Fruit fly (Drosophila melanogaster): ENCODE measurements around the gene CG8861.

CG8861 gene

DNA sequence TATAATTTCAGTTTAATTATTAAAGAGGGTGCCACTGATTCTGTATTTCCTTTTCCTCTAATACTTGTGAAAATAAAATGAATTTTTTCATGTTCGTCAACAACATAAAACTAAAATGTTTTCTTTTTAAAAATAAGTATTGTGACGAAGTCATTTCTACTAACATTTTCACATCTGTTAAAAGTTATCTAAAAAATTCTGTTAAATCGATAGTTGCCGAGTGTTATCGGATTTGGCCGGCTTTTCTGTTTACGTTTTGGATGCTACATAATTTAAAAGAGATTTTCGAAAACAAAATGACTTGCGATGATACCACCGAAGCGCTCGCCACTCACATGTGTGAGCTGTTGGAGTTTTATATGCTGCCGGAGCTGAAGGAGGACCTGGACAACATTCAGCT lies 73.5 kb downstream of the CG8861 start, which contains the start of gene CG16734:
TSS of gene CG16734 (plus strand) at position 255 of the 400 bp plus-strand sequence.
- TF ChIP-seq CG8478 (optimal IDR thresholded peaks at IDR 0.05) (no peak), CTCF (optimal IDR thresholded peaks at IDR 0.05) (no peak)

- TF ChIP-seq CTCF (optimal IDR thresholded peaks at IDR 0.05): no peak
- no peak for TF ChIP-seq CG8478 (optimal IDR thresholded peaks at IDR 0.05)
These were observed 76.8 kb downstream of the CG8861 start, which contains the start of gene St2 for dm6 chr3R:9251543-9251942. Gene St2, plus strand, starts transcription at chr3R:9251843.

DNA sequence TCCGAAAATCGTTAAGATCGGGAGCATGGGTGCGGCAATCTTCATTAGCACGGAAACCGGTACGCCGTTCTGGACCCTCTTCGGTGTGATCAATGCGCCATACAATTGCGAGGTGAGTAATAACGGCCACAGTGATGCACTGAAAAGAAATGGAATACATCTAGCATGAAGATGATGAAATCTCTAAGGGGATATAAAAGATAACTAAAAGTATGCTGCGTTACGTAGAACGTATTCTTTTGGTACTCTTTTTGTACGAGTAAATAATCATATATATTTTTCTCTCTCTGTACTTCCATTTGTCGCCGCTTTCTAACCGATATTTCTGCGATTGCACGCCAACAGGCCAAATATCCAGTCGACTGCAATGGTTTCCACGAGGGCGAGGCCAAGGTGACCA lies 77.4 kb downstream of the CG8861 start:
- TF ChIP-seq CG8478 (optimal IDR thresholded peaks at IDR 0.05): no peak
- TF ChIP-seq CTCF (optimal IDR thresholded peaks at IDR 0.05): no peak

- TF ChIP-seq CTCF (optimal IDR thresholded peaks at IDR 0.05): no peak
- no peak for TF ChIP-seq CG8478 (optimal IDR thresholded peaks at IDR 0.05)
These were observed 78.6 kb downstream of the CG8861 start for dm6 chr3R:9249736-9250044.

DNA sequence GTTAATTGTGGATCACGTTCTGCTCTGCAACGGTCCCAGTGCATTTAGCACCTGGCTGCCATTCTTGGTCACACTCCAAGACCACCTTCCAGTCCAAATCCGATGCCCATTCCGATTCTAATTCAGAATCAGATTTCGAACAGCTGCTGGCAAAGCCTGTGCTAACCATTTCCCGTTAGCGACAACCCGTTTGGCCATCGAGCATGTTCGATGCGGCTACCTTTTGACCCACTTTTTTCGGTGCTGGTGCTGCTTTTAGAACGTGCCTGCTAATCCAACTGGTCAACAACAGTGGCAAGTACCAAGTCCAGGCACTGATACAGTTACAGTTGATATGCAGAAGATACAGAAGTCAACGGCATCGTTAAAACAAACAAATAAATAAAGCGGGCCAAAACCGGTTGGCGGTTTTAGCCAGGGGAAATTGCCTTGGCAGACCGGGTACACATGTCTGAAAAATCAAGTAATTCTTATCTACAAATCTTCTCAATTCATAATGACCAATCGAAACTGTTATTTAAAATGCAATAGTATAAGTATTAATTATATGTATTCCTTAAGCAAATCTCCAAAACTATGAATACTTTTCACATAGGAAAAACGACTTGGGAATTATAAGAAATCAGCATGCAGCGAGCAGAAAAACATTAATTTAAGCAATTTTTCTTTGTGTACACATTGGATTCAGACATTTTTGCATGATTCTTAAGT lies 79.1 kb downstream of the CG8861 start:
- TF ChIP-seq CG8478 (optimal IDR thresholded peaks at IDR 0.05) (no peak), CTCF (optimal IDR thresholded peaks at IDR 0.05) (no peak)

DNA sequence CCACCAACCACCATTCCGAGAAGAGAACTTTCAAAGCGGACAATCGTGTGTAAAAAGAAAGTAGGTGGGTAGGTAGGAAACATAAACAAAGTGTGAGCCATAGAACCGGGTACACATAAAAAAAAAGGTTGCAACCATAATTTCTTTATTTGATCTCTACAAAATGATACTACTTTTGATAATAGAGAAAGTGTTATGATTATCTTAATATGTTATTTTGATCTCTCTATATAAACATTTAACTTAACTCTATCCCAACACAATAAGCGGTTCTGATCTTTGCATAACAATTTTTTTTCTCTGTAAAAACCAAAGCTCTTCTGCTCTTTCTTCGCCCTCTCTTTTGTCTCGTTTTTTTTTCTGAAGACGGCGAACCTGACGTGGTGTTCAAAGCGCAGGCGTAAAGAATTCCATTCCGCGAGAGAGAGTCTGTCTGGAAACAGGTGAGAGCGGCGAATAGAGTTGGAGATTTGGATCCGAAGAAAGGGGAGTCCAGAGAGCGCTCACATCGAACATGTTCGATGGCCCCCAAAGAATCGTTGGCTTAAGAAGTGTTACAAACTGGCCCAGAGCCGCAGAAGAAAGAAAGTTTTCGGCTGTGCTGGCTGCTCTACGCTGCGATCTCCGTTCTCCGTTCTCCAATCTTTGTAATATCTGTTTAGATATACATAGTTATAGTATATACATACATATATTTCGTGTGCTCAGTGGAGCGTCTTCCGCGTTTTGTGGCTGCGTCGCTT lies 81.3 kb downstream of the CG8861 start:
- no peak for TF ChIP-seq CTCF (optimal IDR thresholded peaks at IDR 0.05)
- no peak for TF ChIP-seq CG8478 (optimal IDR thresholded peaks at IDR 0.05)

- no peak for TF ChIP-seq CTCF (optimal IDR thresholded peaks at IDR 0.05)
These were observed 81.9 kb downstream of the CG8861 start, which contains the start of gene CG8420 for dm6 chr3R:9246366-9246765. Gene CG8420, plus strand, starts transcription at chr3R:9246649.

- TF ChIP-seq CTCF (optimal IDR thresholded peaks at IDR 0.05) (no peak), CG8478 (optimal IDR thresholded peaks at IDR 0.05) (no peak)
These were observed 82.6 kb downstream of the CG8861 start, which contains the start of gene Vps15 for dm6 chr3R:9245576-9246200. Gene Vps15, minus strand, starts transcription at chr3R:9245869.
